Fruit fly (Drosophila melanogaster) S2 (cell line): Measurements from ENCODE around the gene CG7386.

Experiments used
- CG8478 ChIP-seq: fragments of >200 bp; optimal IDR thresholded peaks from 2 replicates; lab custom pipeline; 2018
- CTCF ChIP-seq, 2 experiments: fragments of >200 bp; optimal IDR thresholded peaks; 2 replicates each; lab custom pipeline; 2018

DNA sequence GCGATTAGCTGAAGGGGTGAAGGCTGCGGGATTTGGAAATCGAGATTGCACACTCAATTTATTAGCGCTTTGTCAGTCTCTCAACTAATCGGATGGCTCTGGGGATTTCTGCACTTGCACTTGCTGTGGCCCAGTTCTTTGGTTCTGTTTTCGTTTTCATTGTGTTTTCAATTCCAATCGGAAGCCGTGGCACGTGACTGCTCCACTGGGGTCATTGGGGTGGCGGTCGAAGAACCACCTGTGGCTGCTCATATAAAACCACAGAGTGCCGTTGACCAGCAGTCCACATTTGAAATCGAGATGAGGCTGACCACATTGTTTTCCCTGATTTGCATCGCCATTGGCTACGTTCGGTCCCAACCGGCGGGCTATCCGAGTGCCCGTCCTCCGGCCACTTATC, 29.0 kb upstream of the CG7386 start, which contains the start of gene Cpr65Az:
- TF ChIP-seq CG8478 (no peak), CTCF (optimal IDR thresholded peaks at IDR 0.05; lab: Kevin White, UChicago) (no peak)
